Fruit fly (Drosophila melanogaster): ENCODE data around the gene CG45067.

The CG45067 gene

dm6 chr3L:3081966-3082516, 32.2 kb downstream of the CG45067 start (continued):
- TF ChIP-seq Gsc (GFP tag; IDR thresholded peaks at IDR 0.05) (no peak), mld (GFP tag; IDR thresholded peaks at IDR 0.05; ENCODE audit: partially characterized antibody) (no peak), BEAF-32 (GFP tag; optimal IDR thresholded peaks at IDR 0.05) (no peak), Med (GFP tag) (peak; percentile 75), CG9215 (GFP tag; IDR thresholded peaks at IDR 0.05) (no peak), ind (GFP tag; optimal IDR thresholded peaks at IDR 0.05) (no peak), E2f2 (GFP tag; IDR thresholded peaks at IDR 0.05) (no peak), CG32772 (GFP tag; IDR thresholded peaks at IDR 0.05) (no peak), Hmr (GFP tag; optimal IDR thresholded peaks at IDR 0.05) (peak; percentile 18), CG3847 (GFP tag; IDR thresholded peaks at IDR 0.05) (no peak), sd (tag; optimal IDR thresholded peaks at IDR 0.05) (peak; percentile 4), CG7987 (GFP tag; optimal IDR thresholded peaks at IDR 0.05) (no peak), CG34422 (GFP tag; IDR thresholded peaks at IDR 0.05) (peak; percentile 22; the same call in 1 of the 3 replicates), CG10979 (tag; optimal IDR thresholded peaks at IDR 0.05) (no peak), CG17568 (GFP tag; optimal IDR thresholded peaks at IDR 0.05) (no peak), scrt (GFP tag; optimal IDR thresholded peaks at IDR 0.05) (no peak), CG33213 (GFP tag; optimal IDR thresholded peaks at IDR 0.05) (no peak), CG12769 (tag; optimal IDR thresholded peaks at IDR 0.05) (peak; percentile 20), CG18764 (GFP tag; optimal IDR thresholded peaks at IDR 0.05) (no peak), pb (GFP tag; optimal IDR thresholded peaks at IDR 0.05) (no peak), chinmo (GFP tag; IDR thresholded peaks at IDR 0.05; ENCODE audit: partially characterized antibody) (peak; percentile 86), CG2199 (GFP tag; IDR thresholded peaks at IDR 0.05) (0 out of 3 replicates have a peak, but pooled peaks have one; percentile 58), ssp (GFP tag; IDR thresholded peaks at IDR 0.05) (no peak), Fer1 (GFP tag; optimal IDR thresholded peaks at IDR 0.05) (no peak), Chrac-16 (GFP tag; optimal IDR thresholded peaks at IDR 0.05) (no peak), sug (tag; optimal IDR thresholded peaks at IDR 0.05) (peak; percentile 38), CG3163 (GFP tag; optimal IDR thresholded peaks at IDR 0.05) (no peak), CG7963 (GFP tag; IDR thresholded peaks at IDR 0.05; ENCODE audit: partially characterized antibody) (no peak), chm (GFP tag; IDR thresholded peaks at IDR 0.05) (no peak), CG1792 (GFP tag; optimal IDR thresholded peaks at IDR 0.05) (no peak), CG1647 (GFP tag; optimal IDR thresholded peaks at IDR 0.05) (no peak), ato (GFP tag; IDR thresholded peaks at IDR 0.05; ENCODE audit: partially characterized antibody) (no peak), PHDP (tag; optimal IDR thresholded peaks at IDR 0.05) (peak; percentile 7), CG3995 (GFP tag; optimal IDR thresholded peaks at IDR 0.05) (no peak), CG4424 (GFP tag; optimal IDR thresholded peaks at IDR 0.05) (no peak), Adf1 (GFP tag; IDR thresholded peaks at IDR 0.05) (no peak), chn (GFP tag; optimal IDR thresholded peaks at IDR 0.05) (no peak), jing (GFP tag; optimal IDR thresholded peaks at IDR 0.05) (no peak), tin (GFP tag; optimal IDR thresholded peaks at IDR 0.05) (no peak), fru (optimal IDR thresholded peaks at IDR 0.05) (no peak), CG11247 (GFP tag; IDR thresholded peaks at IDR 0.05) (no peak), maf-S (GFP tag; optimal IDR thresholded peaks at IDR 0.05) (no peak), kni (GFP tag; optimal IDR thresholded peaks at IDR 0.05) (peak; percentile 27), CG13424 (tag; optimal IDR thresholded peaks at IDR 0.05) (no peak), insv (GFP tag; optimal IDR thresholded peaks at IDR 0.05) (no peak), cg (GFP tag; optimal IDR thresholded peaks at IDR 0.05) (peak; percentile 55), CG13894 (tag; optimal IDR thresholded peaks at IDR 0.05) (peak; percentile 97), en (GFP tag; optimal IDR thresholded peaks at IDR 0.05) (no peak), CG7372 (GFP tag; IDR thresholded peaks at IDR 0.05) (no peak), CG3065 (GFP tag; optimal IDR thresholded peaks at IDR 0.05) (no peak), Hr51 (GFP tag; optimal IDR thresholded peaks at IDR 0.05) (no peak)

Measured in whole organism, embryonic.